Worm (Caenorhabditis elegans) whole organism, late embryonic: ENCODE measurements around the gene bicd-1.

Experiments used
- C38D4.7 ChIP-seq: fragments of 200-800 bp; sonication (Bioruptor generic); optimal IDR thresholded peaks from 2 replicates; lab custom pipeline; 2018; ENCODE audit warnings: mild to moderate bottlenecking, missing genetic modification characterization, moderate library complexity, missing compliant biosample characterization
- K02D7.2 ChIP-seq: sonication (generic microtip); optimal IDR thresholded peaks from 2 replicates; lab custom pipeline; 2017; ENCODE audit warnings: mild to moderate bottlenecking, missing genetic modification characterization, missing compliant biosample characterization
- K09A11.1 ChIP-seq: sonication (generic microtip); optimal IDR thresholded peaks from 2 replicates; lab custom pipeline; 2017; ENCODE audit warnings: antibody characterized with exemption, mild to moderate bottlenecking, missing genetic modification characterization, missing compliant biosample characterization; ENCODE audit not compliant: insufficient read depth
- T23F11.4 ChIP-seq: fragments of 200-800 bp; sonication (Bioruptor generic); optimal IDR thresholded peaks from 2 replicates; lab custom pipeline; 2018; ENCODE audit warnings: mild to moderate bottlenecking, missing genetic modification characterization, missing compliant biosample characterization
- Y22D7AL.16 ChIP-seq: sonication (generic microtip); optimal IDR thresholded peaks from 2 replicates; lab custom pipeline; 2016; ENCODE audit warnings: missing genetic modification characterization, missing compliant biosample characterization
- ceh-19 ChIP-seq: fragments of 200-800 bp; sonication (Bioruptor generic); optimal IDR thresholded peaks from 2 replicates; lab custom pipeline; 2018; ENCODE audit warnings: mild to moderate bottlenecking, missing genetic modification characterization, missing compliant biosample characterization
- ceh-2 ChIP-seq: sonication (generic microtip); optimal IDR thresholded peaks from 2 replicates; lab custom pipeline; 2016; ENCODE audit warnings: missing genotype, missing genetic modification characterization, missing compliant biosample characterization
- ceh-30 ChIP-seq: fragments of 150-350 bp; optimal IDR thresholded peaks from 2 replicates; lab custom pipeline; 2014; ENCODE audit warnings: missing biosample characterization, missing genetic modification characterization
- ceh-31 ChIP-seq: sonication (generic microtip); optimal IDR thresholded peaks from 2 replicates; lab custom pipeline; 2016; ENCODE audit warnings: missing genetic modification characterization, missing compliant biosample characterization
- dmd-4 ChIP-seq: sonication (generic microtip); optimal IDR thresholded peaks from 2 replicates; lab custom pipeline; 2016; ENCODE audit warnings: borderline replicate concordance, missing genetic modification characterization, missing compliant biosample characterization
- elt-2 ChIP-seq: sonication (generic microtip); optimal IDR thresholded peaks from 2 replicates; lab custom pipeline; 2016; ENCODE audit warnings: missing genetic modification reagents, missing genetic modification characterization, missing compliant biosample characterization
- ets-4 ChIP-seq: sonication (generic microtip); optimal IDR thresholded peaks from 2 replicates; lab custom pipeline; 2016; ENCODE audit warnings: missing genetic modification characterization, missing compliant biosample characterization
- eyg-1 ChIP-seq: sonication (generic microtip); optimal IDR thresholded peaks from 2 replicates; lab custom pipeline; 2016; ENCODE audit warnings: missing genotype, missing genetic modification characterization, missing compliant biosample characterization
- fax-1 ChIP-seq: sonication (generic microtip); optimal IDR thresholded peaks from 2 replicates; lab custom pipeline; 2016; ENCODE audit warnings: missing genotype, missing genetic modification characterization, missing compliant biosample characterization
- hlh-30 ChIP-seq: sonication (generic microtip); optimal IDR thresholded peaks from 2 replicates; lab custom pipeline; 2017; ENCODE audit warnings: antibody characterized with exemption, missing genetic modification characterization, missing compliant biosample characterization; ENCODE audit not compliant: insufficient read depth
- hlh-6 ChIP-seq: sonication (generic microtip); optimal IDR thresholded peaks from 2 replicates; lab custom pipeline; 2016; ENCODE audit warnings: missing genotype, missing genetic modification characterization, missing compliant biosample characterization
- hlh-8 ChIP-seq: sonication (generic microtip); optimal IDR thresholded peaks from 2 replicates; lab custom pipeline; 2016; ENCODE audit warnings: missing genotype, missing genetic modification characterization, missing compliant biosample characterization
- lim-6 ChIP-seq: sonication (generic microtip); optimal IDR thresholded peaks from 2 replicates; lab custom pipeline; 2016; ENCODE audit warnings: missing genetic modification characterization, missing compliant biosample characterization
- nfya-1 ChIP-seq: sonication (generic microtip); optimal IDR thresholded peaks from 2 replicates; lab custom pipeline; 2017; ENCODE audit warnings: missing genetic modification characterization, mild to moderate bottlenecking, missing compliant biosample characterization, antibody characterized with exemption, moderate library complexity
- odd-2 ChIP-seq: sonication (generic microtip); optimal IDR thresholded peaks from 2 replicates; lab custom pipeline; 2017; ENCODE audit warnings: antibody characterized with exemption, mild to moderate bottlenecking, missing genetic modification characterization, missing compliant biosample characterization
- pag-3 ChIP-seq: sonication (generic microtip); optimal IDR thresholded peaks from 2 replicates; lab custom pipeline; 2016; ENCODE audit warnings: missing compliant biosample characterization, missing genetic modification characterization, borderline replicate concordance
- pax-1 ChIP-seq: fragments of 150-350 bp; optimal IDR thresholded peaks from 2 replicates; lab custom pipeline; 2014; ENCODE audit warnings: missing biosample characterization, missing genetic modification characterization
- pros-1 ChIP-seq: fragments of 150-350 bp; optimal IDR thresholded peaks from 2 replicates; lab custom pipeline; 2014; ENCODE audit warnings: missing biosample characterization, missing genetic modification reagents, missing genetic modification characterization
- ref-2 ChIP-seq: sonication (generic microtip); optimal IDR thresholded peaks from 2 replicates; lab custom pipeline; 2016; ENCODE audit warnings: missing genetic modification characterization, missing compliant biosample characterization
- sox-2 ChIP-seq: fragments of 200-800 bp; sonication (Bioruptor generic); IDR thresholded peaks from 2 replicates; pipeline ENCODE4 v1.3.6; 2022; ENCODE audit warnings: missing genetic modification reagents, missing genetic modification characterization, missing compliant biosample characterization
- syd-9 ChIP-seq: sonication (generic microtip); optimal IDR thresholded peaks from 2 replicates; lab custom pipeline; 2016; ENCODE audit warnings: mild to moderate bottlenecking, missing genetic modification characterization, moderate library complexity, missing compliant biosample characterization
- tbx-2 ChIP-seq: sonication (generic microtip); optimal IDR thresholded peaks from 2 replicates; lab custom pipeline; 2016; ENCODE audit warnings: missing genetic modification characterization, missing compliant biosample characterization
- ttx-3 ChIP-seq: sonication (generic microtip); optimal IDR thresholded peaks from 2 replicates; lab custom pipeline; 2016; ENCODE audit warnings: missing genetic modification reagents, missing genetic modification characterization, missing compliant biosample characterization
- unc-42 ChIP-seq: sonication (generic microtip); optimal IDR thresholded peaks from 2 replicates; lab custom pipeline; 2016; ENCODE audit warnings: missing genotype, missing genetic modification characterization, missing compliant biosample characterization
- unc-86 ChIP-seq: sonication (generic microtip); optimal IDR thresholded peaks from 2 replicates; lab custom pipeline; 2016; ENCODE audit warnings: missing genetic modification characterization, missing compliant biosample characterization
- zip-5 ChIP-seq: sonication (generic microtip); optimal IDR thresholded peaks from 2 replicates; lab custom pipeline; 2016; ENCODE audit warnings: missing genetic modification characterization, missing compliant biosample characterization
- ztf-16 ChIP-seq: sonication (generic microtip); optimal IDR thresholded peaks from 2 replicates; lab custom pipeline; 2017; ENCODE audit warnings: missing genetic modification characterization, missing compliant biosample characterization

Gene bicd-1

DNA sequence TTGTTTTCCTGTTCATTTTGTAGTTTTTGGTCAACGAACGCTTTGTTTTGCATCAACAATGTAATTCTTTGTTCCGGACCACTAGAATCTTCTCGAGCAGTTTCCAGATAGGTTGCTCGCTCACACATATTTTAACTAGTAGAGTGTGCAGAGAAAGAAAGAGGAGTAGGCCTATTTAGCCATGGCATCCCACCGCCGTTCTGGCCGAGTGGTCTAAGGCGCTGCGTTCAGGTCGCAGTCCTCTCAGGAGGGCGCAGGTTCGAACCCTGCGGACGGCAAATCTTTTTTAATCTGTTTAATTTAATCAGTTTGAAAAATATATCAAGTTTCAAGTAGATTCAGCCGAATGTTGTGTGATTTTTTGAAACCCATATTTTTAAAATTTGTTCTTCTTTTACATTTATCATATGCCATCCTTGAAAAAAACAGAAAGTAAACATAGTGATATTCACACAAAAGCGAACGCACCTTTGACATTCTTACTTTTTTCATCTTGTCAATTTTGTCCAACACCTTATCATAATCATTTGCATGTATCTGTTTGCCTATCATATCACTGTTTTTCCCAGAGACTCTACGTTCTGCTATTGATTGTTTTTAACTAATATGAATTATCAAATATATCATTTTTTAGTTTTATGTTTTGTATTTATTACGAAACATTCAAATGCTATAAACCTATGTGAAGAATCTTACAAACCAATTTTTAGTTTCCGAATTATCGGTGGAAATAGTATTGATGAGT, 15.3 kb downstream of the bicd-1 start, which contains the start of gene try-3 (continued):
- peak; percentile 23 for TF ChIP-seq pros-1 (tag; lab: Kevin White, UChicago)
- no peak for TF ChIP-seq hlh-30 (tag; lab: Kevin White, UChicago)
- TF ChIP-seq K02D7.2 (tag; lab: Kevin White, UChicago), result peak; percentile 2
- TF ChIP-seq tbx-2 (tag; lab: Kevin White, UChicago), result peak; percentile 49
- TF ChIP-seq odd-2 (tag; lab: Kevin White, UChicago), result peak; percentile 25
- peak; percentile 5 for TF ChIP-seq hlh-8 (tag; lab: Kevin White, UChicago)
- TF ChIP-seq ztf-16 (tag; lab: Kevin White, UChicago), result peak; percentile 67
- peak; percentile 60 for TF ChIP-seq T23F11.4 (GFP tag; lab: Kevin White, UChicago)
- no peak for TF ChIP-seq Y22D7AL.16 (tag; lab: Kevin White, UChicago)
- TF ChIP-seq pax-1, result no peak
- TF ChIP-seq unc-42 (tag; lab: Kevin White, UChicago), result no peak
- peak; percentile 32 for TF ChIP-seq syd-9 (tag; lab: Kevin White, UChicago)
- no peak for TF ChIP-seq pag-3
- peak; percentile 24 for TF ChIP-seq K09A11.1 (tag; lab: Kevin White, UChicago)
- TF ChIP-seq elt-2 (tag; lab: Kevin White, UChicago), result peak; percentile 77
- no peak for TF ChIP-seq ceh-2 (tag; lab: Kevin White, UChicago)
- no peak for TF ChIP-seq lim-6 (tag; lab: Kevin White, UChicago)

- TF ChIP-seq unc-42 (tag; lab: Kevin White, UChicago) (peak; percentile 15), fax-1 (tag; lab: Kevin White, UChicago) (no peak), hlh-30 (tag; lab: Kevin White, UChicago) (peak; percentile 50), ceh-31 (tag; lab: Kevin White, UChicago) (peak; percentile 21)
- TF ChIP-seq, all 69 proteins: peak for 3
Observed at ce11 chrIV:6555388-6556330, 16.5 kb downstream of the bicd-1 start, which contains the start of gene paqr-1. Gene paqr-1 (minus strand): TSS chrIV:6555438.

DNA sequence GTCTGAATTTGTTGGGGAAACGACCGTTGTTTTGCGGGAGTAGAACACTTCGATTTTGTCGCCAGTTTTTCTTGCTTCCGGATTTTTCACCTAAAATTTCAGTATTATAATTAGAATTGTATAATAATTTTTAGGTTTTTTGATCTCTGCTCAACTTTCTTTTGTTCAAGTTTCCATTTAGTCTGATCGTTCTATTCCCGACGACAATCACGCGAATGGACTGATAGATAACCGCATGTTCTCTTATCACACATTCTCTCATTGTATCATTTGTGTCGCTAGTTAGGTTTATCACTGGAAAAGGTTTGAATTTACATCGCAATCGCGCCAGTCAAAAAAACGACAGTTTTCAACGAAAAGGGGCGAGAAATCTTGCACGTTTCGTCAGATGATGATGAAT, 17.3 kb downstream of the bicd-1 start:
- no peak for TF ChIP-seq ceh-2 (tag; lab: Kevin White, UChicago)
- TF ChIP-seq elt-2 (tag; lab: Kevin White, UChicago), result peak; percentile 86

DNA sequence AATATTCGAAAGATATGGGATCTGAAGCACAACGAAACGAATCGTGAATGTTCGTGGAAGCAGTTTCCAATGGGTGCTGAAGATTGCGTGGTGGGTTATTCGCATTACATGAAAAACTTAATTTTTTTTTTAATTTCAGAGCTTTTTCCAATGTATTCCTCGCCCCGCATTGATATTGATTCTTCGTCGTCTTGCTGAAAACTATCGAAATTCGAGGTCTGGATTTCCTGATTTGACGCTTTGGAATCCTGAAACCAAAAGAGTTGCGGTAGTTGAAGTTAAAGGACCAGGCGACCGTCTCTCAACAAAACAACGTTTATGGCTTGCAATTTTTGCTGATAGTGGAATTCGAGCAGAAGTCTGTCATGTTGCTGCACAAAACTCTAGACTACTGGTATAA, 20.1 kb downstream of the bicd-1 start:
- TF ChIP-seq ceh-19 (GFP tag; lab: Kevin White, UChicago) (no peak), T23F11.4 (GFP tag; lab: Kevin White, UChicago) (no peak), ref-2 (no peak), ceh-30 (no peak), hlh-8 (tag; lab: Kevin White, UChicago) (no peak), pros-1 (tag; lab: Kevin White, UChicago) (no peak), K09A11.1 (tag; lab: Kevin White, UChicago) (no peak), Y22D7AL.16 (tag; lab: Kevin White, UChicago) (no peak), sox-2 (GFP tag; lab: Robert Waterston, UW) (no peak), C38D4.7 (GFP tag; lab: Kevin White, UChicago) (no peak), pax-1 (no peak), eyg-1 (no peak), zip-5 (tag; lab: Kevin White, UChicago) (no peak), fax-1 (tag; lab: Kevin White, UChicago) (no peak), K02D7.2 (tag; lab: Kevin White, UChicago) (no peak), unc-86 (tag; lab: Kevin White, UChicago) (no peak), ets-4 (no peak)

DNA sequence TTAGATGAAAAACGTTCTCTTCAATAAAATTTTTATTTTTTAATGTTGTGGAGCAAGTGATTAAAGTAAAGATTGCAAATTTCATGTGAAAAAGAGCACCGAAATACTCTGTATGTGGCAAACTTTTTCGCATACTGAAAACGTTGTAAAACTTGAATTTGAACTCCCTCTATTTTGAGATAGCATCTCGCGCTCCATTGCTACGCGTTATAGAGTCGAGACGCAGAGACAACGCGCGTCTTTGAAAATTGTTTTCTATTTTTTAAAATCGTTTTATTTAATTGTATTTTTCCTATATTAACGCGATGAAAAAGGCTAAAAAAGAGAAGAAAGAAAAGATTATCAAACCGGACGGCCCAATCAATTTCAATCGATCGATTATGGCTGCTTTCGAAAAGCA, 23.5 kb downstream of the bicd-1 start, which contains the start of gene fan-1:
fan-1 (plus strand) TSS at position 78 of the 400 bp plus-strand sequence.
- no peak for TF ChIP-seq dmd-4
- TF ChIP-seq ttx-3 (tag; lab: Kevin White, UChicago), result no peak
- peak; percentile 26 for TF ChIP-seq nfya-1 (tag; lab: Kevin White, UChicago)
- no peak for TF ChIP-seq hlh-6 (tag; lab: Kevin White, UChicago)
- TF ChIP-seq hlh-30 (tag; lab: Kevin White, UChicago), result no peak
- TF ChIP-seq ets-4, result peak; percentile 8
